Fruit fly (Drosophila melanogaster) whole organism, prepupa: ENCODE results near the gene Acsf2.

Experiments used
- Blimp-1 ChIP-seq: fragments of 200-800 bp; sonication (Bioruptor generic); optimal IDR thresholded peaks from 3 replicates; lab custom pipeline; 2017; ENCODE audit warnings: missing biosample characterization, missing genetic modification characterization, mild to moderate bottlenecking, moderate library complexity, missing genetic modification reagents
- CG11294 ChIP-seq: fragments of 200-800 bp; sonication (Bioruptor generic); IDR thresholded peaks from 2 replicates; pipeline ENCODE4 v1.3.6; 2022; ENCODE audit warnings: missing biosample characterization, missing genetic modification characterization
- CG11762 ChIP-seq: fragments of 200-800 bp; sonication (Bioruptor generic); optimal IDR thresholded peaks from 3 replicates; lab custom pipeline; 2016; ENCODE audit warnings: missing biosample characterization, missing genetic modification characterization; ENCODE audit not compliant: insufficient read depth
- CG16779 ChIP-seq: fragments of 200-800 bp; sonication (Bioruptor generic); optimal IDR thresholded peaks from 3 replicates; lab custom pipeline; 2017; ENCODE audit warnings: missing biosample characterization, mild to moderate bottlenecking, missing genetic modification characterization
- CG32006 ChIP-seq: fragments of 200-800 bp; sonication (Bioruptor generic); optimal IDR thresholded peaks from 3 replicates; lab custom pipeline; 2017; ENCODE audit warnings: missing biosample characterization, mild to moderate bottlenecking, missing genetic modification characterization
- CG3919 ChIP-seq: fragments of 200-800 bp; sonication (Bioruptor generic); optimal IDR thresholded peaks from 3 replicates; lab custom pipeline; 2016; ENCODE audit warnings: missing biosample characterization, missing genetic modification characterization
- CG4318 ChIP-seq: fragments of 200-800 bp; sonication (Bioruptor generic); optimal IDR thresholded peaks from 3 replicates; lab custom pipeline; 2017; ENCODE audit warnings: missing biosample characterization, mild to moderate bottlenecking, missing genetic modification characterization
- CG6163 ChIP-seq: fragments of 200-800 bp; sonication (Bioruptor generic); IDR thresholded peaks from 3 replicates; pipeline ENCODE4 v1.3.6; 2022; ENCODE audit warnings: missing biosample characterization, missing genetic modification characterization
- CG6276 ChIP-seq: fragments of 200-800 bp; sonication (Bioruptor generic); optimal IDR thresholded peaks from 2 replicates; lab custom pipeline; 2017; ENCODE audit warnings: missing biosample characterization, mild to moderate bottlenecking, missing genetic modification characterization
- CG6792 ChIP-seq: fragments of 200-800 bp; sonication (Bioruptor generic); optimal IDR thresholded peaks from 3 replicates; lab custom pipeline; 2016; ENCODE audit warnings: missing biosample characterization, missing genetic modification characterization
- CG6808 ChIP-seq: fragments of 200-800 bp; sonication (Bioruptor generic); optimal IDR thresholded peaks from 3 replicates; lab custom pipeline; 2017; ENCODE audit warnings: missing biosample characterization, missing genetic modification characterization, mild to moderate bottlenecking, moderate library complexity, missing genetic modification reagents
- CG6854 ChIP-seq: fragments of 200-800 bp; sonication (Bioruptor generic); optimal IDR thresholded peaks from 2 replicates; lab custom pipeline; 2017; ENCODE audit warnings: missing biosample characterization, mild to moderate bottlenecking, missing genetic modification characterization
- CG7368 ChIP-seq: fragments of 200-800 bp; sonication (Bioruptor generic); optimal IDR thresholded peaks from 3 replicates; lab custom pipeline; 2016; ENCODE audit warnings: missing biosample characterization, missing genetic modification characterization
- CG9139 ChIP-seq: fragments of 200-800 bp; sonication (Bioruptor generic); optimal IDR thresholded peaks from 3 replicates; lab custom pipeline; 2017; ENCODE audit warnings: missing biosample characterization, mild to moderate bottlenecking, missing genetic modification characterization
- Eip75B ChIP-seq: fragments of 200-800 bp; sonication (Bioruptor generic); optimal IDR thresholded peaks from 3 replicates; lab custom pipeline; 2016; ENCODE audit warnings: missing biosample characterization, missing genetic modification characterization
- Eip78C ChIP-seq: fragments of 200-800 bp; sonication (Bioruptor generic); peaks from one replicate; lab custom pipeline; 2016; ENCODE audit warnings: missing biosample characterization, missing genetic modification characterization
- Eip93F ChIP-seq: fragments of 200-800 bp; sonication (Bioruptor generic); optimal IDR thresholded peaks from 2 replicates; lab custom pipeline; 2016; ENCODE audit warnings: missing biosample characterization, mild to moderate bottlenecking, missing genetic modification characterization
- Ets96B ChIP-seq: fragments of 200-800 bp; optimal IDR thresholded peaks from 2 replicates; lab custom pipeline; 2019; ENCODE audit warnings: missing biosample characterization, mild to moderate bottlenecking, missing genetic modification characterization, moderate library complexity
- Hr39 ChIP-seq: fragments of 200-800 bp; sonication (Bioruptor generic); optimal IDR thresholded peaks from 2 replicates; lab custom pipeline; 2016; ENCODE audit warnings: missing biosample characterization, missing genetic modification characterization
- Hr4 ChIP-seq: fragments of 200-800 bp; sonication (Bioruptor generic); optimal IDR thresholded peaks from 3 replicates; lab custom pipeline; 2016; ENCODE audit warnings: missing biosample characterization, missing genetic modification characterization
- Lpt ChIP-seq: fragments of 200-800 bp; sonication (Bioruptor generic); optimal IDR thresholded peaks from 3 replicates; lab custom pipeline; 2016; ENCODE audit warnings: missing biosample characterization, missing genetic modification characterization
- Met ChIP-seq: fragments of 200-800 bp; sonication (Bioruptor generic); optimal IDR thresholded peaks from 3 replicates; lab custom pipeline; 2016; ENCODE audit warnings: missing biosample characterization, missing genetic modification characterization
- OdsH ChIP-seq: fragments of 200-800 bp; sonication (Bioruptor generic); optimal IDR thresholded peaks from 3 replicates; lab custom pipeline; 2016; ENCODE audit warnings: missing biosample characterization, missing genetic modification characterization
- Sox14 ChIP-seq: fragments of 200-800 bp; sonication (Bioruptor generic); optimal IDR thresholded peaks from 3 replicates; lab custom pipeline; 2016; ENCODE audit warnings: missing biosample characterization, missing genetic modification characterization
- cyc ChIP-seq: fragments of 200-800 bp; sonication (Bioruptor generic); optimal IDR thresholded peaks from 3 replicates; lab custom pipeline; 2016; ENCODE audit warnings: missing biosample characterization, missing genetic modification characterization
- dac ChIP-seq: fragments of 200-800 bp; sonication (Bioruptor generic); optimal IDR thresholded peaks from 2 replicates; lab custom pipeline; 2017; ENCODE audit warnings: missing biosample characterization, mild to moderate bottlenecking, missing genetic modification characterization
- dsx ChIP-seq: fragments of 200-800 bp; optimal IDR thresholded peaks from 3 replicates; lab custom pipeline; 2019; ENCODE audit warnings: missing biosample characterization, mild to moderate bottlenecking, missing genetic modification characterization, moderate library complexity; ENCODE audit not compliant: poor library complexity, severe bottlenecking
- eg ChIP-seq: fragments of 200-800 bp; sonication (Bioruptor generic); IDR thresholded peaks from 3 replicates; pipeline ENCODE4 v1.3.6; 2022; ENCODE audit warnings: missing biosample characterization, missing genetic modification characterization
- esn ChIP-seq: fragments of 200-800 bp; sonication (Bioruptor generic); optimal IDR thresholded peaks from 2 replicates; lab custom pipeline; 2016; ENCODE audit warnings: missing biosample characterization, mild to moderate bottlenecking, missing genetic modification characterization, moderate library complexity
- fd59A ChIP-seq: fragments of 200-800 bp; sonication (Bioruptor generic); optimal IDR thresholded peaks from 2 replicates; lab custom pipeline; 2017; ENCODE audit warnings: missing biosample characterization, mild to moderate bottlenecking, missing genetic modification characterization, missing genetic modification reagents
- fkh ChIP-seq: fragments of 200-800 bp; sonication (Bioruptor generic); optimal IDR thresholded peaks from 3 replicates; lab custom pipeline; 2017; ENCODE audit warnings: missing biosample characterization, mild to moderate bottlenecking, missing genetic modification characterization, moderate library complexity
- net ChIP-seq: fragments of 200-800 bp; sonication (Bioruptor generic); optimal IDR thresholded peaks from 3 replicates; lab custom pipeline; 2016; ENCODE audit warnings: missing biosample characterization, missing genetic modification characterization
- pdm3 ChIP-seq: fragments of 200-800 bp; sonication (Bioruptor generic); optimal IDR thresholded peaks from 3 replicates; lab custom pipeline; 2016; ENCODE audit warnings: missing biosample characterization, missing genetic modification characterization
- ss ChIP-seq, 2 experiments: fragments of 200-800 bp; sonication (Bioruptor generic); optimal IDR thresholded peaks; 2 replicates in 1 of 2; 3 replicates in 1 of 2; lab custom pipeline; 2017 to 2018; ENCODE audit warnings: mild to moderate bottlenecking in 2 of 2, missing biosample characterization in 2 of 2, missing genetic modification characterization in 2 of 2, moderate library complexity in 1 of 2
- svp ChIP-seq: fragments of 200-800 bp; sonication (Bioruptor generic); peaks from one replicate; lab custom pipeline; 2016; ENCODE audit warnings: missing biosample characterization, missing genetic modification characterization
- topi ChIP-seq: fragments of 200-800 bp; sonication (Bioruptor generic); optimal IDR thresholded peaks from 3 replicates; lab custom pipeline; 2016; ENCODE audit warnings: missing biosample characterization, missing genetic modification characterization
- vri ChIP-seq: fragments of 200-800 bp; sonication (Bioruptor generic); optimal IDR thresholded peaks from 3 replicates; lab custom pipeline; 2016; ENCODE audit warnings: missing biosample characterization, mild to moderate bottlenecking, missing genetic modification characterization

Gene Acsf2

dm6 chr2L:5314630-5315159 is 27.3 kb downstream of the Acsf2 start, which contains the start of gene CG14024:
CG14024 (minus strand) TSS chr2L:5314895.
- TF ChIP-seq ss (GFP tag; optimal IDR thresholded peaks at IDR 0.05; lab: Kevin White, UChicago) (no peak), fd59A (GFP tag; lab: Kevin White, UChicago) (no peak), CG6808 (GFP tag; lab: Kevin White, UChicago) (no peak), esn (GFP tag; lab: Kevin White, UChicago) (no peak), dac (no peak), Hr39 (GFP tag; lab: Kevin White, UChicago) (no peak), CG3919 (GFP tag; lab: Kevin White, UChicago) (no peak), Lpt (GFP tag; lab: Kevin White, UChicago) (no peak), CG11762 (GFP tag; lab: Kevin White, UChicago) (no peak)

- no peak for TF ChIP-seq Ets96B (tag; lab: Kevin White, UChicago)
- no peak for TF ChIP-seq cyc (GFP tag; lab: Kevin White, UChicago)
- no peak for TF ChIP-seq CG6792 (GFP tag; lab: Kevin White, UChicago)
- TF ChIP-seq OdsH (GFP tag; lab: Kevin White, UChicago): no peak
- no peak for TF ChIP-seq Hr4
- no peak for TF ChIP-seq esn (GFP tag; lab: Kevin White, UChicago)
- no peak for TF ChIP-seq topi (GFP tag; lab: Kevin White, UChicago)
- TF ChIP-seq CG4318: no peak
- no peak for TF ChIP-seq CG11294 (GFP tag; lab: Robert Waterston, UW)
- TF ChIP-seq CG32006 (GFP tag; lab: Kevin White, UChicago): no peak
Measured at dm6 chr2L:5309369-5309768, 32.7 kb downstream of the Acsf2 start.

dm6 chr2L:5306373-5306997 is 35.5 kb downstream of the Acsf2 start:
- TF ChIP-seq Eip78C (GFP tag; lab: Kevin White, UChicago) (peak; percentile 73), vri (peak; percentile 100), OdsH (GFP tag; lab: Kevin White, UChicago) (no peak), CG6854 (GFP tag; lab: Kevin White, UChicago) (peak; percentile 60), Lpt (GFP tag; lab: Kevin White, UChicago) (peak; percentile 24), net (GFP tag; lab: Kevin White, UChicago) (peak; percentile 34), CG9139 (no peak), svp (peak; percentile 83), CG11762 (GFP tag; lab: Kevin White, UChicago) (no peak), dsx (peak; percentile 60), fkh (peak; percentile 87), ss (GFP tag; optimal IDR thresholded peaks at IDR 0.05; lab: Kevin White, UChicago) (peak in 1 of 2 experiments; percentile 37), CG16779 (tag; lab: Kevin White, UChicago) (peak; percentile 30), Met (GFP tag; lab: Kevin White, UChicago) (no peak), topi (GFP tag; lab: Kevin White, UChicago) (peak; percentile 10), pdm3 (GFP tag; lab: Kevin White, UChicago) (no peak), eg (GFP tag; lab: Robert Waterston, UW) (peak; percentile 59; the same call in 1 of the 3 replicates), CG6276 (GFP tag; lab: Kevin White, UChicago) (peak; percentile 14), Hr4 (no peak), Eip93F (GFP tag; lab: Kevin White, UChicago) (peak; percentile 49), Blimp-1 (GFP tag; lab: Kevin White, UChicago) (peak; percentile 38), CG7368 (peak; percentile 21), CG3919 (GFP tag; lab: Kevin White, UChicago) (peak; percentile 32), Sox14 (GFP tag; lab: Kevin White, UChicago) (peak; percentile 79), CG6163 (GFP tag; lab: Robert Waterston, UW) (0 out of 3 replicates have a peak, but pooled peaks have one; percentile 59), Eip75B (GFP tag; lab: Kevin White, UChicago) (peak; percentile 11)
